Fruit fly (Drosophila melanogaster) whole organism, wandering third instar larva: Measurements from ENCODE around the gene Bub3.

Experiments used
- CG32264 ChIP-seq: fragments of 200-800 bp; sonication (Bioruptor generic); optimal IDR thresholded peaks from 2 replicates; lab custom pipeline; 2016; ENCODE audit warnings: missing biosample characterization, missing genetic modification characterization
- CG9705 ChIP-seq: fragments of 200-800 bp; sonication (Bioruptor generic); optimal IDR thresholded peaks from 2 replicates; lab custom pipeline; 2018; ENCODE audit warnings: missing biosample characterization, mild to moderate bottlenecking, missing genetic modification characterization
- CrebA ChIP-seq: fragments of 200-800 bp; sonication (Bioruptor generic); optimal IDR thresholded peaks from 2 replicates; lab custom pipeline; 2016; ENCODE audit warnings: missing biosample characterization, mild to moderate bottlenecking, missing genetic modification characterization, borderline replicate concordance
- Dfd ChIP-seq: fragments of >200 bp; optimal IDR thresholded peaks from 2 replicates; lab custom pipeline; 2017; ENCODE audit warnings: missing biosample characterization, missing genetic modification characterization
- Dif ChIP-seq: fragments of 200-275, 200-300 bp; sonication (Bioruptor generic); optimal IDR thresholded peaks from 2 replicates; lab custom pipeline; 2018; ENCODE audit warnings: missing biosample characterization, missing genetic modification characterization; ENCODE audit not compliant: partially characterized antibody
- GATAd ChIP-seq: sonication (Bioruptor generic); optimal IDR thresholded peaks from 2 replicates; lab custom pipeline; 2016; ENCODE audit warnings: missing biosample characterization, missing genetic modification characterization
- HLH106 ChIP-seq: fragments of 200-800 bp; optimal IDR thresholded peaks from 3 replicates; lab custom pipeline; 2019; ENCODE audit warnings: missing biosample characterization, mild to moderate bottlenecking, missing genetic modification characterization, moderate library complexity
- Hnf4 ChIP-seq: fragments of 200-800 bp; sonication (Bioruptor generic); optimal IDR thresholded peaks from 2 replicates; lab custom pipeline; 2016; ENCODE audit warnings: missing biosample characterization, mild to moderate bottlenecking, missing genetic modification characterization
- Hr78 ChIP-seq: fragments of >200 bp; optimal IDR thresholded peaks from 2 replicates; lab custom pipeline; 2017; ENCODE audit warnings: missing biosample characterization, missing genetic modification characterization
- Hr83 ChIP-seq: fragments of 200-300 bp; sonication (Bioruptor generic); optimal IDR thresholded peaks from 2 replicates; lab custom pipeline; 2016; ENCODE audit warnings: missing biosample characterization, mild to moderate bottlenecking, missing genetic modification characterization, moderate library complexity; ENCODE audit not compliant: poor library complexity, severe bottlenecking
- Myc ChIP-seq: fragments of >200 bp; optimal IDR thresholded peaks from 2 replicates; lab custom pipeline; 2017
- N ChIP-seq: fragments of >200 bp; optimal IDR thresholded peaks from 2 replicates; lab custom pipeline; 2018; ENCODE audit warnings: missing biosample characterization, missing external identifiers, missing genetic modification characterization
- OdsH ChIP-seq: fragments of 200-800 bp; sonication (Bioruptor generic); optimal IDR thresholded peaks from 2 replicates; lab custom pipeline; 2016; ENCODE audit warnings: missing biosample characterization, mild to moderate bottlenecking, missing genetic modification characterization
- Vsx2 ChIP-seq: fragments of 200-300, 225-300 bp; sonication (Bioruptor generic); optimal IDR thresholded peaks from 2 replicates; lab custom pipeline; 2018; ENCODE audit warnings: missing biosample characterization, missing genetic modification characterization; ENCODE audit not compliant: partially characterized antibody
- br ChIP-seq: fragments of 200-800 bp; sonication (Bioruptor generic); optimal IDR thresholded peaks from 2 replicates; lab custom pipeline; 2016; ENCODE audit warnings: missing biosample characterization, missing genetic modification characterization
- brk ChIP-seq: fragments of 200-800 bp; sonication (Bioruptor generic); optimal IDR thresholded peaks from 2 replicates; lab custom pipeline; 2016; ENCODE audit warnings: missing biosample characterization, mild to moderate bottlenecking, missing genetic modification characterization
- dl ChIP-seq, 2 experiments: fragments of 175-275, 200-275 bp in 1 of 2; fragments of 200-275 bp in 1 of 2; sonication (Bioruptor generic); optimal IDR thresholded peaks; lab custom pipeline; 2018; ENCODE audit warnings: mild to moderate bottlenecking in 2 of 2, missing biosample characterization in 2 of 2, missing genetic modification characterization in 2 of 2, moderate library complexity in 2 of 2; ENCODE audit not compliant: partially characterized antibody in 2 of 2, insufficient read depth in 1 of 2
- dmrt93B ChIP-seq: fragments of 200-800 bp; sonication (Bioruptor generic); optimal IDR thresholded peaks from 2 replicates; lab custom pipeline; 2018; ENCODE audit warnings: missing biosample characterization, mild to moderate bottlenecking, missing genetic modification characterization
- dsf ChIP-seq: sonication (Bioruptor generic); optimal IDR thresholded peaks from 2 replicates; lab custom pipeline; 2016; ENCODE audit warnings: missing biosample characterization, missing genetic modification characterization, borderline replicate concordance
- ey ChIP-seq: fragments of 200-800 bp; sonication (Bioruptor generic); optimal IDR thresholded peaks from 2 replicates; lab custom pipeline; 2016; ENCODE audit warnings: missing biosample characterization, missing genetic modification characterization
- foxo ChIP-seq, 2 experiments: fragments of 200-800 bp; sonication (Bioruptor generic); optimal IDR thresholded peaks; 2 replicates in 1 of 2; 3 replicates in 1 of 2; lab custom pipeline; 2016 to 2017; ENCODE audit warnings: missing biosample characterization in 2 of 2, missing genetic modification characterization in 2 of 2
- fru ChIP-seq: fragments of 200-800 bp; sonication (Bioruptor generic); optimal IDR thresholded peaks from 3 replicates; lab custom pipeline; 2016; ENCODE audit warnings: missing biosample characterization, mild to moderate bottlenecking, missing genetic modification characterization
- jim ChIP-seq: fragments of 175-275, 200-325 bp; sonication (Bioruptor generic); optimal IDR thresholded peaks from 2 replicates; lab custom pipeline; 2016; ENCODE audit warnings: missing biosample characterization, mild to moderate bottlenecking, missing genetic modification characterization
- lola ChIP-seq: fragments of >200 bp; optimal IDR thresholded peaks from 2 replicates; lab custom pipeline; 2017; ENCODE audit warnings: missing biosample characterization, missing genetic modification characterization
- pan ChIP-seq: fragments of >200 bp; optimal IDR thresholded peaks from 2 replicates; lab custom pipeline; 2017
- tai ChIP-seq: sonication (Bioruptor generic); optimal IDR thresholded peaks from 2 replicates; lab custom pipeline; 2016; ENCODE audit warnings: missing biosample characterization, missing genetic modification characterization
- usp ChIP-seq: fragments of >200 bp; optimal IDR thresholded peaks from 2 replicates; lab custom pipeline; 2017; ENCODE audit warnings: missing biosample characterization, missing genetic modification characterization
- woc ChIP-seq: sonication (Bioruptor generic); optimal IDR thresholded peaks from 2 replicates; lab custom pipeline; 2016; ENCODE audit warnings: missing biosample characterization, mild to moderate bottlenecking, missing genetic modification characterization

The Bub3 gene

DNA sequence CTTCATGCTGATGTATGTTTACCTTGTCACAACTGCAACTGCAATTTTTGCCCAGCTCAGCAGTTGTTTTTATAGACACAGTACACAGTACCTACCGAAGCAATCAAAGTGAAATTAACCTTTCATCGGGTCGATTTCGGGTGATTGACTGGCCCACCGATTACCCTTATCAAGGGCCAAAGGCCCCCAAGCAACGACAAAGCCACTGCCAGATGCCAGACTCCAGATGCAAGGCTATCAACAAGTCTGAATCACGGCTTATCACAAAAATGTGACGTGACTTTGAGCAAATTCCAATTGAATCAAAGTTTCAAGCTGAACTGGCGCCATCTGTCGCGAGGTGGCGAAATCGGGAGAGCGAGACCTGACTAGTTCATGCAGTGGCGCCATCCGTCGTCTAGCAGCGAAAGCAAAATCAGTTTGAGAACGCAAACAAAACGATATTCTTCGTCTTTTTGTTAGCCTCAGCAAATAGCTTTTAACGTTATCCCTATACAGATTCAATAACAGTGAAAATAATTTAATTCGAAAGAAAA is 41.6 kb upstream of the Bub3 start, which contains the start of gene Obp99b (continued):
- no peak for TF ChIP-seq woc (GFP tag; lab: Kevin White, UChicago)

DNA sequence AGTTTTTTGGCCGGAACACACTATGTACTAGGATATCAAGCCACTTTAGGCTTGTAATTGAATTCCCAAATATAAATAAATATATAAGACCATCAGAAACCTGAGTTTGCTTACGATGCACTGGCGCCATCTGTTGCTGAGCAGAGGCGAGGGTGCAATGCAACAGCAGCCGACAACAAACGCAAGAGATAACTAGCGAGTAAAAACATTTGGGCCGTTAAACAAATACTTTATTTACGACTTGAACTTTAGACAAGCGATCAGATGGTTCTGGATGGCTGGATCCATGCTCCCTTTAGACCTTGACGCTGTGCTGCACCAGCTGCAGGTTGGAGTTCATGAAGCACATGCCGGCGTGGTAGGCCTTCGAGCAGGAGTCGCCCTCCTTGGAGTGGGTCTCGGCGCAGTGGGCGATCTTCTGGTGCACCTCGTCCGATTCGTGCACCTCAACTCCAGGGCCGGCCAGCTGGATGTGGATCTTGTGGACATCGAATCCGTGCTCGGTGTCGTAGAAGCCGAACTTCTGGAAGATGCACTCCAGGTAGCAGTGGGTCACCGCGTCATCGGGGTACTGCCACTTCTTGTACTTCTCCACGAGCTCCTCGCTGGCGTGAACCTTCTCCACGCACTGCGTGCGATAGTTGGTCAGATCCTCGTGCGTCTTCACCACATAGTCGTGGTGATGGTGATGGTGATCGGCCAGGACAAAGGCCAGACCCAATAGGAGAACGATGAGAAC is 41.0 kb upstream of the Bub3 start:
- TF ChIP-seq Hr83 (GFP tag; lab: Kevin White, UChicago) (peak; percentile 52), dmrt93B (GFP tag; lab: Kevin White, UChicago) (no peak), brk (peak; percentile 8)

DNA sequence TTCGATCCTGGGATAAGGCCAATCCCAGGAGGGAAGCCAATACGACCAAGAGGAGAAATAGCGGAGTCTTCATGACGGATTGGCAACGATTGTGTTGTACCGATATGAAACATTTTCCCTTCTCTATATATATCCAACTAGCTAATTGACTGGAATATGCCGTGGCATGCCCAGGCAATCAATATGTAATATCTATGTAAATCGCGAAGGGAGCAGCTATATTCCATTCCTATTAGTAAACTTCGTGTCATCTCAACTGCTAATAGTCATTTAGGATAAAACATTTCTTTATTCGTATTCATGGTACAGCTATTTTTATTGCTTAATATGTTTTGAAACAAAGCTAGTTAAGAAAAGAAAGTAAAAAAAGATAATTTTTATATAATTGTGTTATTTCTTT is 40.1 kb upstream of the Bub3 start, which contains the start of gene Dup99B:
TSS of gene Dup99B (minus strand) at position 101 of the 400 bp plus-strand sequence.
- TF ChIP-seq HLH106 (tag; lab: Kevin White, UChicago) (no peak), Dfd (GFP tag; lab: Kevin White, UChicago) (no peak), tai (GFP tag; lab: Kevin White, UChicago) (no peak), ey (GFP tag; lab: Kevin White, UChicago) (no peak), pan (lab: Kevin White, UChicago) (no peak), dsf (GFP tag; lab: Kevin White, UChicago) (no peak), Hr83 (GFP tag; lab: Kevin White, UChicago) (no peak), dl (GFP tag; optimal IDR thresholded peaks at IDR 0.05; lab: Kevin White, UChicago; ENCODE audit: insufficient read depth in 1 of 2, partially characterized antibody in 2 of 2) (no peak), Myc (lab: Kevin White, UChicago) (no peak), CG9705 (GFP tag; lab: Kevin White, UChicago) (no peak), N (GFP tag; lab: Kevin White, UChicago) (no peak), lola (GFP tag; lab: Kevin White, UChicago) (no peak), jim (GFP tag; lab: Kevin White, UChicago) (no peak), Hr78 (no peak)

DNA sequence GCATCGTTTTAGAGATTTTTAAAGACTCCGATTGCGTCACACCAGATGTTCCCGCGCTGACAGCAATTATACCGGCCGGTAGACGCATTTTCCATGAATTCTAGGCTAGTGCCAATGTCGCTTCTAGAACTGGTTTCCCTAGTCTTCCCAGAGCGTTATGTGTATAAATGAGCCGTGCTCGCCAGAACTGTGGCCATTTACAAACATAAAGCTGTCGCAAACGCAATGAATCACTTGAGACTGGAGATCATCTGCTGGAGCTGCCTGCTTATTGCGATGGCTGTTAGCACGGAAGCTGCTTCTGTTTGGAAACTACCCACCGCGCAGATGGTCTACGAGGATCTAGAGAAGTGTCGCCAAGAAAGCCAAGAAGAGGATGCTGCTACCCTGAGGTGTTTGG is 39.1 kb upstream of the Bub3 start, which contains the start of gene Obp99d:
TSS of gene Obp99d (plus strand) at position 192 of the 400 bp plus-strand sequence.
- no peak for TF ChIP-seq OdsH (GFP tag; lab: Kevin White, UChicago)
- no peak for TF ChIP-seq br (GFP tag; lab: Kevin White, UChicago)
- no peak for TF ChIP-seq usp
- TF ChIP-seq CrebA (GFP tag; lab: Kevin White, UChicago) = no peak
- TF ChIP-seq, all 38 proteins: peak for 0

DNA sequence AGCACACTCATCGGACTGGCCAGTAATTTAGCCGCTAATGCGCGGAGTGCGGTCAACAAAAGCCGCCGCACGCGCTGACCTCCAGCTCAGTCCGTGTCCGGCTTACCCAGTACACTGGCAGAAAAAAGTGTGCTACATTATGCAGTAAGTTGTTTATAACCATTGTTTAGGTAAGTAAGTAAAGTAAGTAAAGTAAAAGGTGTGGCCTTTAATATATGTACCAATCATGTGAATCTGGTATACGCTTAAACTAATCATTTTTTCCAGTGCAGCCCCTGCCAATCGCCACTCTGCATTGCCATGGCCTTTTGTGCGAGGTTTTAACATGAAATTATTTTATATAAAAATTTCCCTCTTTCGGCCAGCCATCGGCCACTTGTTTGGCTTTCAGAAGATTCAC is 36.2 kb upstream of the Bub3 start:
- TF ChIP-seq Dif = no peak
- no peak for TF ChIP-seq brk
- TF ChIP-seq fru (GFP tag; lab: Kevin White, UChicago) = no peak
- TF ChIP-seq Hr83 (GFP tag; lab: Kevin White, UChicago) = no peak
- no peak for TF ChIP-seq jim (GFP tag; lab: Kevin White, UChicago)
- no peak for TF ChIP-seq Hnf4 (GFP tag; lab: Kevin White, UChicago)
- TF ChIP-seq br (GFP tag; lab: Kevin White, UChicago) = no peak
- TF ChIP-seq woc (GFP tag; lab: Kevin White, UChicago) = no peak
- TF ChIP-seq CG32264 (GFP tag; lab: Kevin White, UChicago) = no peak
- no peak for TF ChIP-seq HLH106 (tag; lab: Kevin White, UChicago)
- TF ChIP-seq pan (lab: Kevin White, UChicago) = no peak

DNA sequence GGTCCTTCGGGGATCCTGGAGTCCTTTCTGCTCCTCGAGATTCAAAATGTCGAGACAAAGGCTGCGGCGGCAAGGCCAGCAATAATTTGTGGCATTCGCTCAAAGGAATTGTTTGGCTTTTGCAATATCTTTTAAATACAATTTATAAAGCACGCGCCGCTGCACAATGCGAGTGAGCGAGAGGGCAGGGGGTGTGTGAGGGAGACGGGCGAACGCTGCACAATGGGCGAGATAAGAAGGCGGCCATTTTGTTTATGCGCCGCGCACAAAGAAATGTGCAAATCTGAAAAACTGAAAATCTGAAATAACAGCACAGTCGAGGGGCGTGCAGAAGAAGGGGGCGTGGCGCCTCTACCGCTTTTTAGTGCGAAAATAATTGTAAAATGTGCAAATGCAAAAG is 33.1 kb upstream of the Bub3 start:
- TF ChIP-seq CG32264 (GFP tag; lab: Kevin White, UChicago) (no peak), foxo (GFP tag; optimal IDR thresholded peaks at IDR 0.05; lab: Kevin White, UChicago) (no peak), jim (GFP tag; lab: Kevin White, UChicago) (no peak), HLH106 (tag; lab: Kevin White, UChicago) (no peak), Vsx2 (GFP tag; lab: Kevin White, UChicago) (no peak), Myc (lab: Kevin White, UChicago) (no peak), woc (GFP tag; lab: Kevin White, UChicago) (no peak), dmrt93B (GFP tag; lab: Kevin White, UChicago) (no peak), GATAd (no peak), pan (lab: Kevin White, UChicago) (no peak)
